Fruit fly (Drosophila melanogaster): ENCODE results near the gene Fadd.

DNA sequence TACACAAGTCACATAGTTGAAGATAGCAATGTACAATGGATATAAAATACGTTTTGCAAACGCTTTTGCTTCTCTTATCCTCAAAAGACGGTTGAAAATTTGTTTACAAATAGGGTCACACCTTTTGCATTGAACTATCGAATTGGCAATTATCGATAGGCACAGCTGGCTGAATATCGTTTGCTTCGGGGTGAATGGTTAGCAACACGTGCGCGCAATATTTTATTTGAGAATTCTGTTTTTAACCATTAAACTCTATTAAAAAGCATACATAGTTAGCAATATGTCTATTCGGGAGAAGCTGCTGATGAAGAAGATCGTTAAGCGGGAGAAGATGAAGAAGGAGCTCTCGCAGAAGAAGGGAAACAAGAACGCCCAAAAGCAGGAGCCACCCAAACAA, 1.3 kb downstream of the Fadd start:
- peak; percentile 15 for TF ChIP-seq cic (GFP tag; optimal IDR thresholded peaks at IDR 0.05)
- TF ChIP-seq Crg-1 (GFP tag; optimal IDR thresholded peaks at IDR 0.05) = no peak
- no peak for TF ChIP-seq pad (GFP tag; optimal IDR thresholded peaks at IDR 0.05)
- no peak for TF ChIP-seq CG1620 (GFP tag; optimal IDR thresholded peaks at IDR 0.05)
- no peak for TF ChIP-seq kay (GFP tag; ENCODE audit: borderline replicate concordance)
- peak; percentile 41 for TF ChIP-seq bab1 (GFP tag; optimal IDR thresholded peaks at IDR 0.05)
- no peak for TF ChIP-seq tj (GFP tag; optimal IDR thresholded peaks at IDR 0.05)
- TF ChIP-seq toe (GFP tag; optimal IDR thresholded peaks at IDR 0.05) = no peak
- TF ChIP-seq CG7101 (tag; optimal IDR thresholded peaks at IDR 0.05) = no peak
- TF ChIP-seq CG12768 (GFP tag; optimal IDR thresholded peaks at IDR 0.05) = no peak
- TF ChIP-seq Clk (GFP tag; optimal IDR thresholded peaks at IDR 0.05) = no peak

Data from whole organism, adult.